Worm (Caenorhabditis elegans): ENCODE results near the gene Y59E9AL.36.

- TF ChIP-seq ceh-82 (tag; optimal IDR thresholded peaks at IDR 0.05) = no peak
- TF ChIP-seq nhr-43 (tag; optimal IDR thresholded peaks at IDR 0.05; ENCODE audit: poor library complexity, severe bottlenecking) = no peak
- no peak for TF ChIP-seq nfya-1 (tag; optimal IDR thresholded peaks at IDR 0.05; ENCODE audit: insufficient read depth)
Observed at ce11 chrIV:5166030-5166429, 43.3 kb downstream of the Y59E9AL.36 start, which contains the start of gene ptp-5.1.

Data from whole organism, L3 larva.